Fruit fly (Drosophila melanogaster) whole organism, embryonic: ENCODE data around the gene CG2747.

Source experiments
- CG2712 ChIP-seq: fragments of 200-800 bp; optimal IDR thresholded peaks from 3 replicates; lab custom pipeline; 2019; ENCODE audit warnings: missing biosample characterization, mild to moderate bottlenecking, missing genetic modification characterization, moderate library complexity
- CG3281 ChIP-seq: fragments of 200-800 bp; sonication (Bioruptor generic); optimal IDR thresholded peaks from 3 replicates; lab custom pipeline; 2017; ENCODE audit warnings: missing biosample characterization, mild to moderate bottlenecking, missing genetic modification characterization
- E2f1 ChIP-seq: fragments of 200-800 bp; sonication (Bioruptor generic); IDR thresholded peaks from 2 replicates; pipeline ENCODE4 v1.3.6; 2022; ENCODE audit warnings: missing biosample characterization, missing genetic modification characterization
- lola ChIP-seq, 3 experiments: fragments of >200 bp in 2 of 3; fragments of 200-800 bp in 1 of 3; sonication (Bioruptor generic) in 1 of 3; optimal IDR thresholded peaks; 2 replicates each; lab custom pipeline; 2017 to 2019; ENCODE audit warnings: missing biosample characterization in 3 of 3, missing genetic modification characterization in 3 of 3, mild to moderate bottlenecking in 1 of 3, moderate library complexity in 1 of 3
- ranshi ChIP-seq: fragments of 200-800 bp; sonication (Bioruptor generic); IDR thresholded peaks from 2 replicates; pipeline ENCODE4 v1.3.6; 2022; ENCODE audit warnings: missing biosample characterization, missing genetic modification characterization

dm6 chr3R:8038927-8039326 lies 8.3 kb upstream of the CG2747 start:
- TF ChIP-seq E2f1 (no peak), ranshi (GFP tag; lab: Robert Waterston, UW) (no peak), CG3281 (GFP tag; lab: Kevin White, UChicago) (no peak), CG2712 (tag; lab: Kevin White, UChicago) (no peak), lola (GFP tag; optimal IDR thresholded peaks at IDR 0.05; lab: Kevin White, UChicago) (no peak)
